Worm (Caenorhabditis elegans) whole organism, L4/young adult: ENCODE measurements around the gene ceh-89.

ENCODE experiments used
- W03F9.2 ChIP-seq: fragments of 150-350 bp; optimal IDR thresholded peaks from 2 replicates; lab custom pipeline; 2014; ENCODE audit warnings: missing biosample characterization, missing genetic modification characterization
- dao-5 ChIP-seq: sonication (generic microtip); optimal IDR thresholded peaks from 2 replicates; lab custom pipeline; 2016; ENCODE audit warnings: missing genotype, missing genetic modification characterization, moderate library complexity, missing compliant biosample characterization
- him-1 ChIP-seq: sonication (generic microtip); optimal IDR thresholded peaks from 2 replicates; lab custom pipeline; 2016; ENCODE audit warnings: missing genotype, missing genetic modification reagents, missing genetic modification characterization, missing compliant biosample characterization

The ceh-89 gene

DNA sequence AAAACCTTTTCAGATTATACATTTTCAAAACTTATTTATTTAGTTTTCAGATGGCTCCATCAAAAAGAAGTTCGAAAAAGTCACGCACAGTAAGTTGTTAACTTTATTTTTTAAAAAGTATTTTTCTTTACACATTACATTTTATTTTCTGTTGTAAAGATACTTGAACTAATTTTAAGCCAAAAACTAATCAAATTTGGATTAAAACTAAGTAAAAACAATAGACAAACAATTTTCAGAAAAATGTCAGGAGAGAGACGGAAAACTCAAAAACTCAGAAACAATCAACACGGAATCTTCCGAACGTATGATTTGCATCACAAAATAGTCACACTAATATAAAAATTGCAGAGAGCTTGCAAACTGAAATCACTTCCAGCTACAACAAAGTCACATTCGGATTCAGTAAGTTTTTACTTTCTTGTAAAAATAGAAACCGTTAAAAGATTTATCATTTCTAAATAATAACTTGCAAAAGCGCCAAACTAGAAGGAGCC, at the start of gene ceh-89:
Gene ceh-89 (plus strand): TSS at position 51 of the 497 bp plus-strand sequence.
- TF ChIP-seq dao-5, result no peak
- no peak for TF ChIP-seq him-1 (tag; lab: Kevin White, UChicago)
- TF ChIP-seq W03F9.2, result no peak

DNA sequence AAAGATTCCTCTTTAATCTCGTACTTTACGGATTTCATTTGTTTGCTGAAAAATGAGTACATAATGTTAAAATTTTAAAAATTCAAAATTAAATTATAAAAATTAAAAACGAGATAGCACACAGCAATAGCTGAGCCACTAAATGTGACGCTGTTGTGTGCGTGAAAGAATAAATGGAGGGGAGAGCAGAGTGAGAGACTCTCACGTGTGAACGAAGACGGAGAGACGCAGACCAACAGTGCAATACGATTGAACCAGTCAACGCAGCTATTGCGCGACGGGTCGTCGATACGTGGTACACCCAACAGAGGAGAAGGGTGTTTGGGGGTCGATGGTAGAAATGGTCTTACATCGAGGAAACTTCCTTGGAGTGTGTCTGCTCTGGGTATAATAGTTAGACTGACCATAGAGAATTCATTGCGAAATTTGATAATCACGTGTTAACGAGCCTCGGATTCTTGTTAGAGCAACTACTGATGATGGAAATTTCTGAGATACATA, 43.1 kb upstream of the ceh-89 start, which contains the start of gene F16B12.4:
Gene F16B12.4 (minus strand): TSS at position 51 of the 501 bp plus-strand sequence.
- no peak for TF ChIP-seq W03F9.2
- no peak for TF ChIP-seq him-1 (tag; lab: Kevin White, UChicago)
- TF ChIP-seq dao-5, result no peak

ce11 chrX:14101986-14102385, 39.8 kb upstream of the ceh-89 start, which contains the start of gene F16B12.6:
Gene F16B12.6 (plus strand): TSS chrX:14102316.
- TF ChIP-seq dao-5 (no peak), W03F9.2 (no peak), him-1 (tag; lab: Kevin White, UChicago) (peak; percentile 32)

DNA sequence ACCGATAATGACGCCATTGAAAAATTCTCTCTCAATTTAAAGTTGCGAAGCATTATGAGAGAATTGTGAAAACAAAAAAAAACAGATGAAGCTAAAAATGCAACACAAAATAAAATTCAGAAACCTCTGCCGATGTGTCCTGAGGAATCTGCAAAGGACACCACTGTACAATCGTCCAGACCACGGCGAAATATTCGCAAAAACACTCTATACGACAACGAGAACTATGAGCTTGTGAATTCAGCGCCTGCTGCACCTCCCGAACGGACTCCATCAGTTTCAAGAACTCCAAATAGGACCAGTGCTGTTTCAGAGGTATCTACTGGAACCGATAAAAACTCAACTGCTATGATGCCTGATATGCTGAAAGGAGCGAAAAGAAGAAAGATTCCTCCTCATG, 39.3 kb upstream of the ceh-89 start:
- TF ChIP-seq W03F9.2, result no peak
- TF ChIP-seq him-1 (tag; lab: Kevin White, UChicago), result no peak
- no peak for TF ChIP-seq dao-5

- TF ChIP-seq W03F9.2 (no peak), dao-5 (no peak), him-1 (tag; lab: Kevin White, UChicago) (no peak)
These were observed 33.5 kb upstream of the ceh-89 start, which contains the start of gene F16B12.7 for ce11 chrX:14108245-14108644. Gene F16B12.7 (plus strand): TSS chrX:14108545.

DNA sequence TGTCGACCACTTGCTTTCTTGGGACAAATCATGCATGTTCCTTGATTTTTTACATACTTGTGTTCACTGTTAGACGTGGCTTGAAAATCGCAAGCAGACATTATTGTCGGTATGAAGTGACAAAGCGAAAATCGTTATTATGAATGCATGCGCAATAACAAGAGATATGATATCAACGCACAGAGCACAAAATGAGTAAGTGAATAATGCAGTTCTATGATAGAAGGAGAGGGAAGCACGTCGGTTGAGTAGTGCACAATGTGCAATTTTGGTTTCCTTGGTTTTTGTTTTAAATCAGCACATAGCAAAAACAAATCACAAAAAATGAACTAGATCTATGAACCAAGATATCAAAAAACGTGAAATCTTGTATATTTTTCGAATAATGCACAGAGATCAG, 28.4 kb upstream of the ceh-89 start, which contains the start of gene nhr-281:
Gene nhr-281 (minus strand): TSS at position 101 of the 400 bp plus-strand sequence.
- no peak for TF ChIP-seq dao-5
- TF ChIP-seq him-1 (tag; lab: Kevin White, UChicago), result no peak
- no peak for TF ChIP-seq W03F9.2

DNA sequence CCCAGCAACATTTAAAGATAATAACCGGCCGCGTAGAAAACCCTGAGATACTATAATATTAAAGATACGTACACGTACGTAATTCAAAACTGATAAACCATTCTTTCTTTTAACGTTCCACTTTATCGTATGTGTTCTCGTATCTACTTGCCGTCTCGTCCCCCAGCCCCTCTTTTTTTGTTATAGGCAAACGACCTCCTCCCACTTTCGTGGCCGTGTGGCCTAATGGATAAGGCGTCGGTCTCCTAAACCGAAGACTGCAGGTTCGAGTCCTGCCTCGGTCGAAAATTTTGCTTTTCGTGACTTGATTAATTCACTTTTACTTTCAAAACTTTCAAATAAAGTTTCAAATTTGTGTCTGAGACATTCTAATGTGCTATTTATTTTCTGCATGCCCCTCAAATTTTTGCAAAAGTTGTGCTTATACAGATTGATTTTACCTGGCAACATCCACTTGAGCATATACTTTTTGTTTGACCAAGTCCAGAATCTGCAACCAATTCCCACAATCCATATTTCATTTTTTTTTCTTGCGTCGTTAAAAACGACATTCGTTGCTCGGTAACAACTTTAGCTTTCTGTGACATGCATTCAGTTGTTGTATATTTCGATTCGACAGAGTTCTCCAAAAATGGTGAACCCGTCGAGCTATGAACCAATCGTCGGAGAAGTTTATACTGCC, 26.1 kb upstream of the ceh-89 start, which contains the start of gene F28H6.7:
Gene F28H6.7 (plus strand): TSS at position 632 of the 682 bp plus-strand sequence.
- TF ChIP-seq him-1 (tag; lab: Kevin White, UChicago), result no peak
- peak; percentile 17 for TF ChIP-seq dao-5

DNA sequence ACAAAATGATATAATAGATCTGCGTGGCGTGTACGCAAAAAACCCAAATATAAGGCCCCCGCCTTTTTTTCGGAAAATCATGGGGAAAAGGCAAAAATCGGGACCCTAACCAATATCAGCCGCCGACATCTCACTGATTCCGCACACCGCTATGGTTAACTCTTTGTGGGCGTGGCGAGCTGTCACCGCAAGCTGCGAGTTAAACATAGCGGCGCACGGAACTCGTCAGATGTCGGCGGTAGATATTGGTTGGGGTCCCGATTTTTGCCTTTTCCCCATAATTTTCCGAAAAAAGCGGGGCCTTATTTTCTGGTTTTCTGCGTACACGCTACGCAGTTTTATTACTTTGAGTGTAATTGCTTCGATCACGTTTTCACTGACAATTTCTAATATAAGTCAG, 23.0 kb upstream of the ceh-89 start:
- TF ChIP-seq W03F9.2 (no peak), him-1 (tag; lab: Kevin White, UChicago) (no peak), dao-5 (no peak)

DNA sequence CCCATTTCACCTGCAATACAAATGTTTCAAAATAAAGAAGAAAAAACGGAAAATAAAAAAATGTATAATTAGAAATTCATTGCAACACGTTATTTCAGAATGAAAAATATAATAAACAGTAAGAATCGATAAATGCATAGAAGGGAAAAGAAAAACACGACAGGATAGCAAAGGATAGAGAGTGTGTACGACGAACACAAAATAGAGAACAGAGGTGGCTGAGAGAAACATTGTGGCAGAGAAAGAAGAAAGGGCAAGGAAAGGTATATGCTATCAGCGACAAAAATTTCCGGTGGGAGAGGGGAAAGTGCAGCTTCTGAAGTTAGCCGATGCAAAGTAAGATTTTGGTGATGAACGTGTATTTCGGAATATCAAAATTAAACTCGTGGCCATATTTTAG, 15.9 kb upstream of the ceh-89 start, which contains the start of gene F28H6.6:
Gene F28H6.6 (minus strand): TSS at position 10 of the 400 bp plus-strand sequence.
- TF ChIP-seq him-1 (tag; lab: Kevin White, UChicago), result no peak
- no peak for TF ChIP-seq W03F9.2
- no peak for TF ChIP-seq dao-5

ce11 chrX:14127291-14127922, 14.3 kb upstream of the ceh-89 start, which contains the start of gene F28H6.4:
Gene F28H6.4 (plus strand): TSS chrX:14127872.
- TF ChIP-seq W03F9.2, result no peak
- no peak for TF ChIP-seq him-1 (tag; lab: Kevin White, UChicago)
- TF ChIP-seq dao-5, result no peak

ce11 chrX:14131476-14131875, 10.3 kb upstream of the ceh-89 start:
- TF ChIP-seq dao-5 (no peak), W03F9.2 (no peak), him-1 (tag; lab: Kevin White, UChicago) (no peak)

- TF ChIP-seq W03F9.2 (no peak), him-1 (tag; lab: Kevin White, UChicago) (no peak), dao-5 (no peak)
These were observed 9.1 kb upstream of the ceh-89 start for ce11 chrX:14132677-14133076.

ce11 chrX:14134244-14134643, 7.5 kb upstream of the ceh-89 start, which contains the start of gene F28H6.8:
Gene F28H6.8 (minus strand): TSS chrX:14134344.
- TF ChIP-seq dao-5, result no peak
- no peak for TF ChIP-seq W03F9.2
- TF ChIP-seq him-1 (tag; lab: Kevin White, UChicago), result no peak

- TF ChIP-seq dao-5 (no peak), W03F9.2 (peak; percentile 23), him-1 (tag; lab: Kevin White, UChicago) (no peak)
These were observed 6.9 kb upstream of the ceh-89 start for ce11 chrX:14134883-14135282.
